Worm (Caenorhabditis elegans) whole organism, young adult: ENCODE results near the gene cnp-2.
A peak's percentile ranks its signal among the peaks of the same experiment; 100 is the strongest.

ENCODE experiments used
- F49E8.2 ChIP-seq: sonication (generic microtip); optimal IDR thresholded peaks from 3 replicates; lab custom pipeline; 2017; ENCODE audit warnings: missing genetic modification characterization, mild to moderate bottlenecking, missing compliant biosample characterization, antibody characterized with exemption, moderate library complexity; ENCODE audit not compliant: insufficient read depth
- attf-6 ChIP-seq: fragments of 200-800 bp; sonication (Bioruptor generic); IDR thresholded peaks from 2 replicates; pipeline ENCODE4 v1.3.6; 2022; ENCODE audit warnings: missing genetic modification reagents, missing genetic modification characterization, missing compliant biosample characterization
- nfya-1 ChIP-seq: sonication (generic microtip); optimal IDR thresholded peaks from 2 replicates; lab custom pipeline; 2017; ENCODE audit warnings: antibody characterized with exemption, missing compliant biosample characterization, missing genetic modification characterization, borderline replicate concordance; ENCODE audit not compliant: insufficient read depth
- snpc-1.1 ChIP-seq: sonication (generic microtip); optimal IDR thresholded peaks from 2 replicates; lab custom pipeline; 2017; ENCODE audit warnings: missing genetic modification characterization, mild to moderate bottlenecking, missing compliant biosample characterization, antibody characterized with exemption, moderate library complexity, missing genotype, missing genetic modification reagents; ENCODE audit not compliant: insufficient read depth
- snpc-4 ChIP-seq, 5 experiments: fragments of 150-350 bp in 1 of 5; sonication (generic microtip) in 4 of 5; optimal IDR thresholded peaks; 2 replicates each; lab custom pipeline; 2014 to 2018; ENCODE audit warnings: missing genetic modification characterization in 5 of 5, missing biosample characterization in 3 of 5, antibody characterized with exemption in 2 of 5, mild to moderate bottlenecking in 2 of 5, missing compliant biosample characterization in 2 of 5, missing genotype in 2 of 5, moderate library complexity in 2 of 5, missing genetic modification reagents in 1 of 5
- tlf-1 ChIP-seq: fragments of 200-800 bp; sonication (Bioruptor generic); optimal IDR thresholded peaks from 2 replicates; lab custom pipeline; 2018; ENCODE audit warnings: mild to moderate bottlenecking, missing genetic modification characterization, missing compliant biosample characterization
- unc-62 ChIP-seq: fragments of 150-350 bp; optimal IDR thresholded peaks from 2 replicates; lab custom pipeline; 2014; ENCODE audit warnings: missing biosample characterization, missing genetic modification reagents, missing genetic modification characterization
- ztf-6 ChIP-seq: fragments of 200-800 bp; sonication (Bioruptor generic); IDR thresholded peaks from 2 replicates; pipeline ENCODE4 v1.3.6; 2022; ENCODE audit warnings: missing genetic modification reagents, missing genetic modification characterization, missing compliant biosample characterization

- TF ChIP-seq snpc-4 (GFP tag; optimal IDR thresholded peaks at IDR 0.05; lab: Kevin White, UChicago) (no peak), snpc-4 (tag; optimal IDR thresholded peaks at IDR 0.05; lab: Kevin White, UChicago) (peak in 1 of 4 experiments; percentile 40), ztf-6 (GFP tag; lab: Robert Waterston, UW) (no peak), F49E8.2 (tag; lab: Kevin White, UChicago) (no peak), snpc-1.1 (tag; lab: Kevin White, UChicago) (no peak), unc-62 (GFP tag; lab: Kevin White, UChicago) (no peak), attf-6 (GFP tag; lab: Robert Waterston, UW) (no peak), tlf-1 (GFP tag; lab: Kevin White, UChicago) (no peak), nfya-1 (tag; lab: Kevin White, UChicago) (no peak)
Measured at ce11 chrII:12805765-12806384, 45.3 kb downstream of the cnp-2 start.
